Worm (Caenorhabditis elegans): ENCODE measurements around the gene zmp-6.

- TF ChIP-seq tab-1 (GFP tag; IDR thresholded peaks at IDR 0.05) (no peak), klf-2 (GFP tag; conservative IDR thresholded peaks at IDR 0.05) (no peak), ztf-29 (GFP tag; IDR thresholded peaks at IDR 0.05) (no peak), ref-1 (GFP tag; conservative IDR thresholded peaks at IDR 0.05) (no peak), med-1 (GFP tag; optimal IDR thresholded peaks at IDR 0.05; ENCODE audit: insufficient read depth) (no peak), flt-1 (GFP tag; IDR thresholded peaks at IDR 0.05) (no peak), T22C8.4 (GFP tag; IDR thresholded peaks at IDR 0.05) (no peak)
Observed at ce11 chrIII:7296092-7296668, 48.5 kb upstream of the zmp-6 start.

Data from whole organism, midembryonic.